Worm (Caenorhabditis elegans): ENCODE measurements around the gene ZK1248.17.

Gene ZK1248.17

DNA sequence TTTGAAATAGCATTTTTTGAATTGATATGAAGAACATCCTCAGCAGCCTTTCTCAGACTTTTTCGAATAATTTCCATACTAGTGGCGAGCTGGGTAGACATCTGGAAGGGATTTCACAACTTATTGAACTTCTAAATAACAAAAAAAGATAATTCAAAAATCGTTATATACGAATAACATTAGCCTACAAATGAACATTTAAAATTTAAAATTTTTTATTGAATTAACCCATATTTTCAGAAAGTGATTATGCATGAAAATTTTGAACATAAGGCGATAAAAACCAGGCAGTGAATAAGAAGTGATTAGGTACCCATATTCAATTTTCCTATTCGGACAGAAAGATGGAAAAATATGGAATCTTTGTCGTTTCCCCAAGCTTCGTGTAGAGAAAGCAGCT lies 16.9 kb downstream of the ZK1248.17 start, which contains the start of gene ZK1248.11:
Gene ZK1248.11, minus strand, starts transcription at position 101 of the 400 bp plus-strand sequence.
- TF ChIP-seq F57C9.4 (tag; optimal IDR thresholded peaks at IDR 0.05) = no peak
- no peak for TF ChIP-seq hsf-1 (GFP tag; IDR thresholded peaks at IDR 0.05)
- no peak for TF ChIP-seq mxl-1 (tag; optimal IDR thresholded peaks at IDR 0.05)

DNA sequence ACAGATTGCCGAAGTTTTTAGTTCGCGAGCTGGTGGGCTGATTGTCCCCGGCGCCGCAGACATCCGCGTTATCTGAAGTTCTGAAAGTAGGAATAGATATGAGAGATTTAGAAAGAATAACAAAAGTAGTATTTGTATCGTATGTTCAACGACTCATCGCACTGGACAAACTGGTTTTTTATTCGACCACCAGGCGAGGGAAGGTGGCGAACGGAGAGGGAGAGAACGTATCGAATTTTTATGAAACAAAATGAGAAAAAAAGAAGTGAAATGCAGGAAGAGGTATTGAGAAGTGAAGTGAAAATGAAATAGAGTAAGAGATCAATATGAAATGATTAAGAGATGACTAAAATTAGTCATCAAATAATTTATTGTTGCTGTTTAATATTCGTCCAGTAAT lies 18.0 kb downstream of the ZK1248.17 start, which contains the start of gene tbc-2:
Gene tbc-2, minus strand, starts transcription at position 80 of the 400 bp plus-strand sequence.
- TF ChIP-seq C06A6.2 (GFP tag; conservative IDR thresholded peaks at IDR 0.05) = no peak
- no peak for TF ChIP-seq nfya-2 (GFP tag; IDR thresholded peaks at IDR 0.05)
- no peak for TF ChIP-seq snpc-1.1 (tag; optimal IDR thresholded peaks at IDR 0.05; ENCODE audit: insufficient read depth)
- TF ChIP-seq lsl-1 (GFP tag; optimal IDR thresholded peaks at IDR 0.05) = no peak
- no peak for TF ChIP-seq ztf-25 (GFP tag; IDR thresholded peaks at IDR 0.05)
- TF ChIP-seq snpc-1.3 (tag; optimal IDR thresholded peaks at IDR 0.05; ENCODE audit: insufficient read depth) = no peak
- no peak for TF ChIP-seq madf-8 (GFP tag; conservative IDR thresholded peaks at IDR 0.05)
- no peak for TF ChIP-seq F52B5.7 (tag; optimal IDR thresholded peaks at IDR 0.05)
- no peak for TF ChIP-seq athp-1 (tag; optimal IDR thresholded peaks at IDR 0.05)
- no peak for TF ChIP-seq hrde-1 (tag; optimal IDR thresholded peaks at IDR 0.05; ENCODE audit: borderline replicate concordance)
- no peak for TF ChIP-seq let-526 (GFP tag; IDR thresholded peaks at IDR 0.05)
- no peak for TF ChIP-seq lin-35 (GFP tag; optimal IDR thresholded peaks at IDR 0.05)

ce11 chrII:5820282-5820762 lies 25.0 kb downstream of the ZK1248.17 start, which contains the start of gene ehs-1:
Gene ehs-1 (plus strand): TSS chrII:5820712.
- TF ChIP-seq Y53F4B.3 (GFP tag; IDR thresholded peaks at IDR 0.05) (no peak), nfyb-1 (GFP tag; IDR thresholded peaks at IDR 0.05) (0 out of 2 replicates have a peak, but pooled peaks have one; percentile 8), B0261.1 (tag; optimal IDR thresholded peaks at IDR 0.05) (no peak), hmg-1.2 (GFP tag; IDR thresholded peaks at IDR 0.05) (0 out of 2 replicates have a peak, but pooled peaks have one; percentile 4)

ce11 chrII:5819655-5820054 lies 25.7 kb downstream of the ZK1248.17 start:
- TF ChIP-seq repo-1 (tag; optimal IDR thresholded peaks at IDR 0.05) (no peak), Y95B8A.8 (GFP tag; IDR thresholded peaks at IDR 0.05) (0 out of 2 replicates have a peak, but pooled peaks have one; percentile 21), hlh-26 (GFP tag; conservative IDR thresholded peaks at IDR 0.05) (no peak), aptf-2 (GFP tag; conservative IDR thresholded peaks at IDR 0.05) (0 out of 2 replicates have a peak, but pooled peaks have one; percentile 26), lir-1 (GFP tag; conservative IDR thresholded peaks at IDR 0.05) (no peak), zfh-2 (GFP tag; conservative IDR thresholded peaks at IDR 0.05) (no peak), ceh-91 (GFP tag; IDR thresholded peaks at IDR 0.05) (0 out of 2 replicates have a peak, but pooled peaks have one; percentile 55), dox-1 (GFP tag; IDR thresholded peaks at IDR 0.05) (peak; percentile 70), ztf-6 (GFP tag; IDR thresholded peaks at IDR 0.05) (0 out of 2 replicates have a peak, but pooled peaks have one; percentile 47), D2030.7 (GFP tag; IDR thresholded peaks at IDR 0.05) (peak; percentile 51; the same call in 1 of the 2 replicates), him-1 (tag; optimal IDR thresholded peaks at IDR 0.05) (peak; percentile 40), T26A5.8 (tag; optimal IDR thresholded peaks at IDR 0.05) (no peak), snpc-1.1 (tag; optimal IDR thresholded peaks at IDR 0.05; ENCODE audit: insufficient read depth) (no peak), cebp-2 (GFP tag; IDR thresholded peaks at IDR 0.05) (no peak), mcd-1 (GFP tag; IDR thresholded peaks at IDR 0.05) (peak; percentile 82), xnd-1 (tag; optimal IDR thresholded peaks at IDR 0.05) (no peak), F33H1.4 (GFP tag; IDR thresholded peaks at IDR 0.05) (peak; percentile 39; the same call in 1 of the 2 replicates), attf-5 (GFP tag; optimal IDR thresholded peaks at IDR 0.05) (peak; percentile 31), bed-1 (GFP tag; IDR thresholded peaks at IDR 0.05) (no peak), aptf-3 (GFP tag; IDR thresholded peaks at IDR 0.05) (no peak), bed-2 (GFP tag; IDR thresholded peaks at IDR 0.05) (0 out of 2 replicates have a peak, but pooled peaks have one; percentile 24), nhr-80 (tag; optimal IDR thresholded peaks at IDR 0.05) (no peak), mes-4 (tag; optimal IDR thresholded peaks at IDR 0.05) (no peak), ztf-18 (tag; optimal IDR thresholded peaks at IDR 0.05) (no peak), efl-1 (GFP tag; optimal IDR thresholded peaks at IDR 0.05) (no peak), hrde-1 (tag; optimal IDR thresholded peaks at IDR 0.05; ENCODE audit: borderline replicate concordance) (no peak)
